Worm (Caenorhabditis elegans) whole organism, L2 larva: ENCODE data around the gene nlp-76.
A peak's percentile ranks its signal among the peaks of the same experiment; 100 is the strongest.

Experiments used
- ceh-82 ChIP-seq: fragments of 150-350 bp; optimal IDR thresholded peaks from 2 replicates; lab custom pipeline; 2014; ENCODE audit warnings: missing biosample characterization, missing genetic modification characterization
- egl-27 ChIP-seq: sonication (generic microtip); optimal IDR thresholded peaks from 3 replicates; lab custom pipeline; 2017; ENCODE audit warnings: missing biosample characterization, missing genetic modification reagents, missing genetic modification characterization
- elt-3 ChIP-seq: sonication (generic microtip); optimal IDR thresholded peaks from 2 replicates; lab custom pipeline; 2017; ENCODE audit warnings: missing biosample characterization, missing genetic modification characterization
- fos-1 ChIP-seq: fragments of 150-350 bp; optimal IDR thresholded peaks from 2 replicates; lab custom pipeline; 2014; ENCODE audit warnings: missing biosample characterization, missing genetic modification characterization
- nhr-25 ChIP-seq: fragments of 150-350 bp; sonication (generic microtip); optimal IDR thresholded peaks from 3 replicates; lab custom pipeline; 2014; ENCODE audit warnings: missing biosample characterization, missing genetic modification characterization
- snpc-4 ChIP-seq: fragments of 150-350 bp; optimal IDR thresholded peaks from 2 replicates; lab custom pipeline; 2014; ENCODE audit warnings: missing biosample characterization, missing genetic modification characterization
- unc-62 ChIP-seq: fragments of 150-350 bp; optimal IDR thresholded peaks from 2 replicates; lab custom pipeline; 2014; ENCODE audit warnings: missing biosample characterization, missing genetic modification reagents, missing genetic modification characterization
- zag-1 ChIP-seq: fragments of 150-350 bp; optimal IDR thresholded peaks from 2 replicates; lab custom pipeline; 2014; ENCODE audit warnings: missing biosample characterization, missing genetic modification characterization
- ztf-4 ChIP-seq: fragments of 150-350 bp; optimal IDR thresholded peaks from 2 replicates; lab custom pipeline; 2014; ENCODE audit warnings: missing biosample characterization, missing genetic modification characterization

DNA sequence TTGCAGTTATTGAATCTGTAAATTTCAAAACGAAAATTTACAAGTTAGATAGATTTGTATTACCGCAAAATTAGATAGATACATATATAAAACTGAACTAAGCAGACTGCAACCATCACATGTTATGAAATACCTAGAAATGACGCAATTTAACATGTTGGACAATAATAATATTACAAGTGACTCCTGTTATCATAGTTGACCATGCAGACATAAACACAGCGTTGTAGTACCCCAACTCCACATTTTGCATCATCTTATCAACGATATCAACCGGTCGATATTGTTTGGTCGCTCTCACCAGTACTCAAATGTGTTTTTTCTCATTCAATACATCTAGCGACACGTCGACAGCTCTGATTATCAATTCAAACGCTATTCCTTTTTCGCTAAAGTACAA is 27.6 kb upstream of the nlp-76 start, which contains the start of gene ugt-50:
- TF ChIP-seq elt-3 (tag; lab: Kevin White, UChicago) = no peak
- peak; percentile 11 for TF ChIP-seq nhr-25 (tag; lab: Kevin White, UChicago)
- no peak for TF ChIP-seq zag-1
- no peak for TF ChIP-seq ceh-82
- TF ChIP-seq unc-62 (GFP tag; lab: Kevin White, UChicago) = no peak
- no peak for TF ChIP-seq egl-27
- no peak for TF ChIP-seq snpc-4 (tag; lab: Kevin White, UChicago)
- TF ChIP-seq fos-1 (tag; lab: Kevin White, UChicago) = peak; percentile 39
- no peak for TF ChIP-seq ztf-4 (tag; lab: Kevin White, UChicago)
